Worm (Caenorhabditis elegans) whole organism, L4 larva: ENCODE measurements around the gene col-137.
"Not testable (repeated sequence)": the region's sequence is repeated elsewhere in the genome, so short reads cannot be mapped to it uniquely, and the experiment has no call there.

Experiments used
- D1046.2 ChIP-seq: fragments of 200-800 bp; sonication (Bioruptor generic); IDR thresholded peaks from 2 replicates; pipeline ENCODE4 v1.3.6; 2022; ENCODE audit warnings: missing genetic modification characterization, missing compliant biosample characterization
- R02D3.7 ChIP-seq: fragments of 150-350 bp; sonication (generic microtip); optimal IDR thresholded peaks from 3 replicates; lab custom pipeline; 2014; ENCODE audit warnings: missing biosample characterization, missing genetic modification characterization
- Y105C5A.15 ChIP-seq: fragments of 200-800 bp; sonication (Bioruptor generic); IDR thresholded peaks from 2 replicates; pipeline ENCODE4 v1.3.6; 2022; ENCODE audit warnings: missing genetic modification characterization, missing compliant biosample characterization
- ZK337.2 ChIP-seq: fragments of 200-800 bp; sonication (Bioruptor generic); IDR thresholded peaks from 2 replicates; pipeline ENCODE4 v1.3.6; 2022; ENCODE audit warnings: missing genetic modification reagents, missing genetic modification characterization, missing compliant biosample characterization
- ZK546.5 ChIP-seq, 2 experiments: sonication (generic microtip); optimal IDR thresholded peaks; 2 replicates each; lab custom pipeline; 2017; ENCODE audit warnings: missing biosample characterization in 2 of 2, missing genetic modification characterization in 2 of 2
- aha-1 ChIP-seq: fragments of 150-350 bp; peaks from one replicate; lab custom pipeline; 2014; ENCODE audit warnings: missing biosample characterization, missing genetic modification characterization
- arid-1 ChIP-seq: fragments of 200-800 bp; sonication (Bioruptor generic); conservative IDR thresholded peaks from 2 replicates; pipeline ENCODE4 v1.3.6; 2022; ENCODE audit warnings: missing genetic modification reagents, missing genetic modification characterization, missing compliant biosample characterization
- attf-4 ChIP-seq: sonication (generic microtip); optimal IDR thresholded peaks from 3 replicates; lab custom pipeline; 2017; ENCODE audit warnings: missing biosample characterization, missing genetic modification characterization
- ceh-20 ChIP-seq: fragments of 200-800 bp; sonication (Bioruptor generic); IDR thresholded peaks from 2 replicates; pipeline ENCODE4 v1.3.6; 2022; ENCODE audit warnings: missing genetic modification reagents, missing genetic modification characterization, missing compliant biosample characterization
- ceh-32 ChIP-seq: sonication (generic microtip); optimal IDR thresholded peaks from 2 replicates; lab custom pipeline; 2016; ENCODE audit warnings: mild to moderate bottlenecking, missing genetic modification characterization, missing compliant biosample characterization; ENCODE audit not compliant: poor library complexity
- ceh-44 ChIP-seq: fragments of 200-800 bp; sonication (Bioruptor generic); IDR thresholded peaks from 2 replicates; pipeline ENCODE4 v1.3.6; 2022; ENCODE audit warnings: missing genetic modification reagents, missing genetic modification characterization, missing compliant biosample characterization
- ctbp-1 ChIP-seq: fragments of 200-800 bp; sonication (Bioruptor generic); IDR thresholded peaks from 2 replicates; pipeline ENCODE4 v1.3.6; 2022; ENCODE audit warnings: missing genetic modification reagents, missing genetic modification characterization, missing compliant biosample characterization
- duxl-1 ChIP-seq: sonication (generic microtip); optimal IDR thresholded peaks from 2 replicates; lab custom pipeline; 2016; ENCODE audit warnings: mild to moderate bottlenecking, missing genetic modification characterization, moderate library complexity, missing compliant biosample characterization; ENCODE audit not compliant: poor library complexity
- lim-7 ChIP-seq: fragments of 200-800 bp; sonication (Bioruptor generic); IDR thresholded peaks from 2 replicates; pipeline ENCODE4 v1.3.6; 2022; ENCODE audit warnings: missing genetic modification characterization, missing compliant biosample characterization
- lin-15B ChIP-seq: fragments of 150-350 bp; sonication (generic microtip); optimal IDR thresholded peaks from 3 replicates; lab custom pipeline; 2014; ENCODE audit warnings: missing biosample characterization, missing genetic modification characterization
- lin-38 ChIP-seq: fragments of 200-800 bp; sonication (Bioruptor generic); IDR thresholded peaks from 2 replicates; pipeline ENCODE4 v1.3.6; 2022; ENCODE audit warnings: missing genetic modification reagents, missing genetic modification characterization, missing compliant biosample characterization
- mes-2 ChIP-seq: sonication (generic microtip); optimal IDR thresholded peaks from 2 replicates; lab custom pipeline; 2016; ENCODE audit warnings: missing genotype, mild to moderate bottlenecking, missing genetic modification characterization, missing compliant biosample characterization; ENCODE audit not compliant: poor library complexity, severe bottlenecking
- mxl-2 ChIP-seq: fragments of 200-800 bp; sonication (Bioruptor generic); conservative IDR thresholded peaks from 2 replicates; pipeline ENCODE4 v1.3.6; 2022; ENCODE audit warnings: missing genetic modification reagents, missing genetic modification characterization, missing compliant biosample characterization
- nhr-102 ChIP-seq: sonication (generic microtip); optimal IDR thresholded peaks from 2 replicates; lab custom pipeline; 2016; ENCODE audit warnings: mild to moderate bottlenecking, missing genetic modification characterization, moderate library complexity, missing compliant biosample characterization
- nhr-11 ChIP-seq: fragments of 150-350 bp; optimal IDR thresholded peaks from 2 replicates; lab custom pipeline; 2014; ENCODE audit warnings: missing biosample characterization, missing genetic modification characterization
- nhr-237 ChIP-seq: sonication (generic microtip); optimal IDR thresholded peaks from 2 replicates; lab custom pipeline; 2017; ENCODE audit warnings: missing biosample characterization, missing genetic modification characterization
- nhr-42 ChIP-seq: fragments of 200-800 bp; sonication (Bioruptor generic); IDR thresholded peaks from 2 replicates; pipeline ENCODE4 v1.3.6; 2022; ENCODE audit warnings: missing genetic modification characterization, missing compliant biosample characterization
- nhr-76 ChIP-seq: fragments of 150-350 bp; optimal IDR thresholded peaks from 2 replicates; lab custom pipeline; 2014; ENCODE audit warnings: missing biosample characterization, missing genetic modification characterization
- nhr-77 ChIP-seq: fragments of 150-350 bp; optimal IDR thresholded peaks from 2 replicates; lab custom pipeline; 2014; ENCODE audit warnings: missing biosample characterization, missing genetic modification characterization
- pha-4 ChIP-seq, 2 experiments: fragments of 150-350 bp in 1 of 2; fragments of 200-800 bp in 1 of 2; sonication (Bioruptor generic) in 1 of 2; IDR thresholded peaks in 1 of 2; optimal IDR thresholded peaks in 1 of 2; 2 replicates each; pipeline versions ENCODE4 v1.3.6 to Lab custom; 2014 to 2022; ENCODE audit warnings: missing genetic modification characterization in 2 of 2, missing genetic modification reagents in 2 of 2, missing biosample characterization in 1 of 2, missing compliant biosample characterization in 1 of 2
- rbr-2 ChIP-seq: sonication (generic microtip); optimal IDR thresholded peaks from 2 replicates; lab custom pipeline; 2016; ENCODE audit warnings: missing genotype, missing genetic modification characterization, missing compliant biosample characterization
- set-16 ChIP-seq: fragments of 200-800 bp; sonication (Bioruptor generic); IDR thresholded peaks from 2 replicates; pipeline ENCODE4 v1.3.6; 2022; ENCODE audit warnings: missing genetic modification reagents, missing genetic modification characterization, missing compliant biosample characterization
- snpc-1.2 ChIP-seq: fragments of 200-800 bp; sonication (Bioruptor generic); IDR thresholded peaks from 2 replicates; pipeline ENCODE4 v1.3.6; 2022; ENCODE audit warnings: missing genetic modification reagents, missing genetic modification characterization, missing compliant biosample characterization
- spr-1 ChIP-seq: sonication (generic microtip); optimal IDR thresholded peaks from 2 replicates; lab custom pipeline; 2016; ENCODE audit warnings: mild to moderate bottlenecking, missing genetic modification characterization, missing compliant biosample characterization
- unc-39 ChIP-seq: sonication (generic microtip); optimal IDR thresholded peaks from 2 replicates; lab custom pipeline; 2017; ENCODE audit warnings: missing biosample characterization, missing genetic modification characterization
- unc-62 ChIP-seq, 3 experiments: fragments of 150-350 bp in 1 of 3; sonication (generic microtip); optimal IDR thresholded peaks in 2 of 3; peaks in 1 of 3; 1 replicate in 1 of 3; 2 replicates in 2 of 3; lab custom pipeline; 2014 to 2017; ENCODE audit warnings: missing biosample characterization in 3 of 3, missing genetic modification characterization in 3 of 3, missing genetic modification reagents in 3 of 3, missing genotype in 1 of 3
- zfp-2 ChIP-seq: sonication (generic microtip); optimal IDR thresholded peaks from 2 replicates; lab custom pipeline; 2016; ENCODE audit warnings: mild to moderate bottlenecking, missing genetic modification characterization, missing compliant biosample characterization
- zfp-3 ChIP-seq: fragments of 200-800 bp; sonication (Bioruptor generic); conservative IDR thresholded peaks from 2 replicates; pipeline ENCODE4 v1.3.6; 2022; ENCODE audit warnings: missing genetic modification reagents, missing genetic modification characterization, missing compliant biosample characterization
- zip-2 ChIP-seq: fragments of 150-350 bp; optimal IDR thresholded peaks from 2 replicates; lab custom pipeline; 2014; ENCODE audit warnings: missing biosample characterization, missing genetic modification characterization

Gene col-137

ce11 chrIV:16629815-16630214 is 27.2 kb upstream of the col-137 start:
- TF ChIP-seq aha-1 (tag; lab: Kevin White, UChicago): peak; percentile 87
- no peak for TF ChIP-seq ceh-32 (tag; lab: Kevin White, UChicago)
- peak; percentile 54; the same call in 1 of the 2 replicates for TF ChIP-seq snpc-1.2 (GFP tag; lab: Robert Waterston, UW)

ce11 chrIV:16629090-16629489 is 26.5 kb upstream of the col-137 start, which contains the start of gene Y51H4A.936:
Gene Y51H4A.936, plus strand, starts transcription at chrIV:16629390.
- TF ChIP-seq lim-7 (GFP tag; lab: Robert Waterston, UW) (no peak), ceh-44 (GFP tag; lab: Robert Waterston, UW) (no peak), nhr-11 (tag; lab: Kevin White, UChicago) (no peak), R02D3.7 (tag; lab: Kevin White, UChicago) (no peak), nhr-42 (GFP tag; lab: Robert Waterston, UW) (no peak), Y105C5A.15 (GFP tag; lab: Robert Waterston, UW) (no peak), unc-39 (tag; lab: Kevin White, UChicago) (no peak), ceh-20 (no peak), attf-4 (tag; lab: Kevin White, UChicago) (no peak), lin-15B (tag; lab: Kevin White, UChicago) (no peak), unc-62 (GFP tag; optimal IDR thresholded peaks at IDR 0.05 in 1 of 2; lab: Kevin White, UChicago) (no peak), unc-62 (tag; optimal IDR thresholded peaks at IDR 0.05; lab: Kevin White, UChicago) (no peak), mxl-2 (no peak), nhr-77 (tag; lab: Kevin White, UChicago) (no peak)

ce11 chrIV:16627676-16628075 is 25.1 kb upstream of the col-137 start, which contains the start of gene fipr-28:
Gene fipr-28, plus strand, starts transcription at chrIV:16627976.
- no peak for TF ChIP-seq arid-1
- TF ChIP-seq spr-1 (tag; lab: Kevin White, UChicago): no peak
- no peak for TF ChIP-seq duxl-1
- no peak for TF ChIP-seq unc-39 (tag; lab: Kevin White, UChicago)
- no peak for TF ChIP-seq Y105C5A.15 (GFP tag; lab: Robert Waterston, UW)
- no peak for TF ChIP-seq rbr-2 (tag; lab: Kevin White, UChicago)
- no peak for TF ChIP-seq attf-4 (tag; lab: Kevin White, UChicago)
- no peak for TF ChIP-seq nhr-102 (tag; lab: Kevin White, UChicago)
- no peak for TF ChIP-seq ZK337.2
- TF ChIP-seq ctbp-1: no peak
- TF ChIP-seq lim-7 (GFP tag; lab: Robert Waterston, UW): no peak
- no peak for TF ChIP-seq nhr-237 (tag; lab: Kevin White, UChicago)
- no peak for TF ChIP-seq zfp-2 (tag; lab: Kevin White, UChicago)
- TF ChIP-seq D1046.2 (GFP tag; lab: Robert Waterston, UW): no peak
- TF ChIP-seq mes-2 (tag; lab: Kevin White, UChicago): no peak

ce11 chrIV:16625909-16626308 is 23.3 kb upstream of the col-137 start, which contains the start of gene fip-7:
Gene fip-7, plus strand, starts transcription at chrIV:16626209.
- TF ChIP-seq mxl-2; ctbp-1; nhr-76 (tag; lab: Kevin White, UChicago): not testable (repeated sequence)

DNA sequence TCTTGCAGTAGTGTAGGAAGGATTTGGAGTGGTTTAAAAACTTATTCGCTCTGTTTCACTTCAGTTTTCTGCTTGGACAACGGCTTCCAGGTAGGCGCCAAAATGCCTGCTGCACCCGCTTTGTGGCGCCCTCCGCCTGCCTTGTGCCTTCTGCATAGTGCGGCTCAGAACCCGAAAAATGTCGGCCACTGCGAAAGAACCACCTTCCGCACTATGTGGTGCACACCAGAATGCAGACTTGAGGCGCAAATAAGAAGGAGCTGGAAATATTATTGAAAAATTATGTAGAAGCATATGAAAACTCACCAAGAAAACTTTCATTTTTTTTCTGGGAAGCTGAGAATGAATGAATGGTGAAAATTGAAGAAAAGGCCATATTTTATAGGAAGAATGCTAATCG is 20.5 kb upstream of the col-137 start:
- TF ChIP-seq snpc-1.2 (GFP tag; lab: Robert Waterston, UW): peak; percentile 83

DNA sequence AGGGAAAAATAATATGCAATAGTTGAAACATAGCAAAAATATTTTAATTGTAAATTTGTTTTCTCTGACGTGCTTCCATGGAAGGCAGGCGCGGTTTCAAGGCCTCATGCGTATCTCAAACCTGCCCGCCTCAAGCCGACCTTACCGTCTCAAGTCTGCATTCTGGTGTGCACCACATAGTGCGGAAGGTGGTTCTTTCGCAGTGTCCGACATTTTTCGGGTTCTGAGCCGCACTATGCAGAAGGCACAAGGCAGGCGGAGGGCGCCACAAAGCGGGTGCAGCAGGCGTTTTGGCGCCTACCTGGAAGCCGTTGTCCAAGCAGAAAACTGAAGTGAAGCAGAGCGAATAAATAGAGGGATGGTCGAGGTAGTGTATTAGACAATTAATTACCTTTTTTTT is 19.9 kb upstream of the col-137 start:
- no peak for TF ChIP-seq nhr-11 (tag; lab: Kevin White, UChicago)
- TF ChIP-seq pha-4 (GFP tag; IDR thresholded peaks at IDR 0.05; lab: Robert Waterston, UW): no peak
- TF ChIP-seq pha-4 (tag; optimal IDR thresholded peaks at IDR 0.05; lab: Kevin White, UChicago): no peak
- TF ChIP-seq set-16: peak; percentile 53; the same call in 1 of the 2 replicates
- TF ChIP-seq zfp-3 (GFP tag; lab: Robert Waterston, UW): no peak
- TF ChIP-seq ZK546.5 (tag; optimal IDR thresholded peaks at IDR 0.05; lab: Kevin White, UChicago): no peak
- peak; percentile 51; the same call in 1 of the 2 replicates for TF ChIP-seq snpc-1.2 (GFP tag; lab: Robert Waterston, UW)
- no peak for TF ChIP-seq lin-38 (GFP tag; lab: Robert Waterston, UW)
- no peak for TF ChIP-seq zip-2 (tag; lab: Kevin White, UChicago)
